Worm (Caenorhabditis elegans) whole organism, early embryonic: ENCODE data around the gene Y57G11C.1130.
"Not testable (repeated sequence)": the region's sequence is repeated elsewhere in the genome, so short reads cannot be mapped to it uniquely, and the experiment has no call there.

Experiments
- B0310.2 ChIP-seq: sonication (generic microtip); optimal IDR thresholded peaks from 2 replicates; lab custom pipeline; 2016; ENCODE audit warnings: mild to moderate bottlenecking, missing genetic modification characterization, missing compliant biosample characterization
- F13C5.2 ChIP-seq: sonication (generic microtip); optimal IDR thresholded peaks from 2 replicates; lab custom pipeline; 2017; ENCODE audit warnings: mild to moderate bottlenecking, missing genetic modification characterization, inconsistent platforms, missing compliant biosample characterization
- aly-1 ChIP-seq: sonication (generic microtip); optimal IDR thresholded peaks from 2 replicates; lab custom pipeline; 2016; ENCODE audit warnings: missing genetic modification characterization, missing compliant biosample characterization
- ama-1 ChIP-seq: fragments of 150-350 bp; optimal IDR thresholded peaks from 2 replicates; lab custom pipeline; 2014
- ceh-13 ChIP-seq: fragments of 200-800 bp; sonication (Bioruptor generic); optimal IDR thresholded peaks from 2 replicates; lab custom pipeline; 2018; ENCODE audit warnings: mild to moderate bottlenecking, missing genetic modification characterization, missing compliant biosample characterization
- ceh-36 ChIP-seq: sonication (generic microtip); optimal IDR thresholded peaks from 2 replicates; lab custom pipeline; 2016; ENCODE audit warnings: missing genetic modification characterization, inconsistent platforms, missing compliant biosample characterization
- ets-7 ChIP-seq: sonication (generic microtip); optimal IDR thresholded peaks from 2 replicates; lab custom pipeline; 2016; ENCODE audit warnings: missing genotype, missing genetic modification characterization, missing compliant biosample characterization
- flt-1 ChIP-seq: fragments of 200-800 bp; sonication (Bioruptor generic); IDR thresholded peaks from 2 replicates; pipeline ENCODE4 v1.3.6; 2022; ENCODE audit warnings: missing genetic modification characterization, missing compliant biosample characterization
- hmbx-1 ChIP-seq: sonication (generic microtip); optimal IDR thresholded peaks from 2 replicates; lab custom pipeline; 2016; ENCODE audit warnings: mild to moderate bottlenecking, missing genetic modification characterization, missing compliant biosample characterization
- hmg-4 ChIP-seq: fragments of 200-800 bp; sonication (Bioruptor generic); optimal IDR thresholded peaks from 2 replicates; lab custom pipeline; 2018; ENCODE audit warnings: mild to moderate bottlenecking, missing genetic modification characterization, missing compliant biosample characterization
- hnd-1 ChIP-seq: sonication (generic microtip); optimal IDR thresholded peaks from 2 replicates; lab custom pipeline; 2016; ENCODE audit warnings: missing genetic modification characterization, missing compliant biosample characterization
- pes-1 ChIP-seq: fragments of 200-800 bp; sonication (Bioruptor generic); IDR thresholded peaks from 2 replicates; pipeline ENCODE4 v1.3.6; 2022; ENCODE audit warnings: missing genetic modification reagents, missing genetic modification characterization, missing compliant biosample characterization
- scrt-1 ChIP-seq: fragments of 200-800 bp; sonication (Bioruptor generic); IDR thresholded peaks from 2 replicates; pipeline ENCODE4 v1.3.6; 2022; ENCODE audit warnings: missing genetic modification characterization, missing compliant biosample characterization
- sea-1 ChIP-seq: fragments of 200-800 bp; sonication (Bioruptor generic); conservative IDR thresholded peaks from 2 replicates; pipeline ENCODE4 v1.3.6; 2022; ENCODE audit warnings: missing genetic modification characterization, missing compliant biosample characterization
- tbx-11 ChIP-seq: fragments of 200-800 bp; sonication (Bioruptor generic); IDR thresholded peaks from 2 replicates; pipeline ENCODE4 v1.3.6; 2022; ENCODE audit warnings: missing genetic modification characterization, missing compliant biosample characterization
- tbx-37 ChIP-seq: fragments of 200-800 bp; sonication (Bioruptor generic); conservative IDR thresholded peaks from 2 replicates; pipeline ENCODE4 v1.3.6; 2022; ENCODE audit warnings: missing genetic modification reagents, missing genetic modification characterization, missing compliant biosample characterization
- tra-4 ChIP-seq: sonication (generic microtip); optimal IDR thresholded peaks from 2 replicates; lab custom pipeline; 2017; ENCODE audit warnings: missing genetic modification characterization, missing compliant biosample characterization

Gene Y57G11C.1130

ce11 chrIV:14770663-14771062, 11.6 kb upstream of the Y57G11C.1130 start:
- TF ChIP-seq ets-7, result no peak
- TF ChIP-seq hmbx-1 (tag; lab: Kevin White, UChicago), result no peak
- TF ChIP-seq pes-1 (GFP tag; lab: Robert Waterston, UW), result no peak
- TF ChIP-seq ceh-36 (tag; lab: Kevin White, UChicago), result no peak

- TF ChIP-seq tbx-11 (GFP tag; lab: Robert Waterston, UW) (no peak), hnd-1 (tag; lab: Kevin White, UChicago) (no peak), hmg-4 (GFP tag; lab: Kevin White, UChicago) (no peak), aly-1 (tag; lab: Kevin White, UChicago) (no peak), ets-7 (no peak), tra-4 (no peak), hmbx-1 (tag; lab: Kevin White, UChicago) (no peak), B0310.2 (no peak), flt-1 (no peak), F13C5.2 (no peak)
Observed at ce11 chrIV:14771325-14771724, 11.0 kb upstream of the Y57G11C.1130 start, which contains the start of gene degl-1. TSS of gene degl-1 (minus strand) at chrIV:14771425.

- no peak for TF ChIP-seq flt-1
- no peak for TF ChIP-seq ama-1 (lab: Kevin White, UChicago)
- no peak for TF ChIP-seq ceh-36 (tag; lab: Kevin White, UChicago)
- no peak for TF ChIP-seq scrt-1 (GFP tag; lab: Robert Waterston, UW)
- TF ChIP-seq aly-1 (tag; lab: Kevin White, UChicago), result no peak
- TF ChIP-seq tbx-37 (GFP tag; lab: Robert Waterston, UW), result no peak
- TF ChIP-seq ceh-13 (GFP tag; lab: Kevin White, UChicago), result no peak
- TF ChIP-seq F13C5.2, result no peak
- TF ChIP-seq tbx-11 (GFP tag; lab: Robert Waterston, UW), result no peak
- TF ChIP-seq sea-1 (GFP tag; lab: Robert Waterston, UW), result no peak
Observed at ce11 chrIV:14773280-14774071, 8.8 kb upstream of the Y57G11C.1130 start, which contains the start of gene Y57G11C.36. TSS of gene Y57G11C.36 (minus strand) at chrIV:14773781.

- not testable (repeated sequence) for TF ChIP-seq hmbx-1 (tag; lab: Kevin White, UChicago); B0310.2; tra-4
Observed at ce11 chrIV:14774454-14774853, 7.9 kb upstream of the Y57G11C.1130 start, which contains the start of gene Y57G11C.51. TSS of gene Y57G11C.51 (minus strand) at chrIV:14774554.

ce11 chrIV:14781537-14781936, 774 bp upstream of the Y57G11C.1130 start, which contains the start of gene Y57G11C.8:
TSS of gene Y57G11C.8 (plus strand) at chrIV:14781837.
- TF ChIP-seq sea-1 (GFP tag; lab: Robert Waterston, UW) (no peak), hnd-1 (tag; lab: Kevin White, UChicago) (no peak), ceh-13 (GFP tag; lab: Kevin White, UChicago) (no peak), flt-1 (no peak), tbx-37 (GFP tag; lab: Robert Waterston, UW) (no peak), ama-1 (lab: Kevin White, UChicago) (no peak), hmbx-1 (tag; lab: Kevin White, UChicago) (no peak), pes-1 (GFP tag; lab: Robert Waterston, UW) (no peak), tra-4 (no peak)

- TF ChIP-seq tbx-11 (GFP tag; lab: Robert Waterston, UW) (no peak), tra-4 (no peak), aly-1 (tag; lab: Kevin White, UChicago) (no peak), ama-1 (lab: Kevin White, UChicago) (no peak), ceh-36 (tag; lab: Kevin White, UChicago) (no peak), scrt-1 (GFP tag; lab: Robert Waterston, UW) (no peak), tbx-37 (GFP tag; lab: Robert Waterston, UW) (no peak), hmbx-1 (tag; lab: Kevin White, UChicago) (no peak), ceh-13 (GFP tag; lab: Kevin White, UChicago) (no peak), F13C5.2 (no peak), pes-1 (GFP tag; lab: Robert Waterston, UW) (no peak)
Observed at ce11 chrIV:14784481-14784880, 2.2 kb downstream of the Y57G11C.1130 start, which contains the start of gene nlp-56. TSS of gene nlp-56 (minus strand) at chrIV:14784737.

- no peak for TF ChIP-seq B0310.2
- no peak for TF ChIP-seq scrt-1 (GFP tag; lab: Robert Waterston, UW)
- TF ChIP-seq sea-1 (GFP tag; lab: Robert Waterston, UW), result no peak
- TF ChIP-seq flt-1, result no peak
Observed at ce11 chrIV:14786374-14787136, 4.2 kb downstream of the Y57G11C.1130 start, which contains the start of gene melo-1. TSS of gene melo-1 (plus strand) at chrIV:14787031.

ce11 chrIV:14790579-14790978, 8.3 kb downstream of the Y57G11C.1130 start:
- TF ChIP-seq hnd-1 (tag; lab: Kevin White, UChicago), result no peak
- TF ChIP-seq B0310.2, result no peak
- TF ChIP-seq sea-1 (GFP tag; lab: Robert Waterston, UW), result no peak
- no peak for TF ChIP-seq flt-1
- no peak for TF ChIP-seq tbx-11 (GFP tag; lab: Robert Waterston, UW)
- TF ChIP-seq pes-1 (GFP tag; lab: Robert Waterston, UW), result no peak
- TF ChIP-seq ceh-13 (GFP tag; lab: Kevin White, UChicago), result no peak
